Fruit fly (Drosophila melanogaster): ENCODE measurements around the gene CG43163.

DNA sequence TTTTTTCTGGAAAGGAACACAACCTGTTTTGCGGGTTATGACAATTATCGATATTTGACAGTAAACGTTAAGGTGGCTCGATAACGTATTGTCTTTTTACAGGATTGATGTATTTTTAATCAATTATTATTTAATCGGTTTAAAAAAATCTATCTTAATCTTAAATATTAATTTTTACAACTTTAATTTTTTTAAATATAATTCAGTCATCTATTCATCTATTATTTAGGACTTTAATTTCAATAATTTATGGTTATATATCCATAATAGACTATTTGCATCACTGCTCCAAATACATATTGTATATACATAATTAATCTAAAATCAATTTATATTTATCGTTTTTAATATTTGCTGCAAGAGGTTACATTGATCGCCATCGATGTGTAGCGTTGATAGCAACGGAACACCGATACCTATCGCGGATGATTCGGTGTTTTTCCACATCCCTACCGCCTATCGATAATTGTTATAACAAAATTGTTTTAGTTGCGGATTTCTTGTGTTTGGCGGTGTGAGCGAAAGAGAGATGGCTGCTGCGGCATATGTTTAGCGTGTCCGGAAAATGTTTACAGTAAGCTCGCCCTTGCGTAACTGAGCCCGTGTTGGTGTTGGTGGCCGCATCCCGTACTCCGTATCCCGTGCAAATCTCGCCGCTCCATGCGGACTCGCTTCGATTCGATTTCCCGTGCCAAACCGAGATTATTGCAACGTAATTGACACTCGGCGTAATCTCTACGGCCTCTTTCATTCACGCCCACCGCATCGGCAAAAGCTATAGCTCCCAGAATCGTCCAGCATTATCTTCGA lies 18.1 kb upstream of the CG43163 start, which contains the start of the genes GstO1 and foi:
- TF ChIP-seq CG14711 (tag; optimal IDR thresholded peaks at IDR 0.05) (peak; percentile 56), bab1 (GFP tag; optimal IDR thresholded peaks at IDR 0.05) (peak; percentile 57), tj (GFP tag; optimal IDR thresholded peaks at IDR 0.05) (peak; percentile 65), CG7101 (tag; optimal IDR thresholded peaks at IDR 0.05) (peak; percentile 59), Mnt (GFP tag; optimal IDR thresholded peaks at IDR 0.05) (peak; percentile 57), kay (GFP tag; ENCODE audit: borderline replicate concordance) (peak; percentile 62), CG33017 (tag; optimal IDR thresholded peaks at IDR 0.05) (peak; percentile 19), Crg-1 (GFP tag; optimal IDR thresholded peaks at IDR 0.05) (peak; percentile 52), CG11617 (GFP tag; optimal IDR thresholded peaks at IDR 0.05) (peak; percentile 48)
